Worm (Caenorhabditis elegans) whole organism, L1 larva: ENCODE measurements around the gene F52G3.7.

Experiments
- C04F5.9 ChIP-seq: sonication (generic microtip); optimal IDR thresholded peaks from 2 replicates; lab custom pipeline; 2016; ENCODE audit warnings: missing genetic modification characterization, missing compliant biosample characterization
- C16A3.4 ChIP-seq: fragments of 150-350 bp; optimal IDR thresholded peaks from 2 replicates; lab custom pipeline; 2014; ENCODE audit warnings: missing biosample characterization, missing genetic modification characterization
- C34B4.2 ChIP-seq: sonication (generic microtip); optimal IDR thresholded peaks from 2 replicates; lab custom pipeline; 2017; ENCODE audit warnings: mild to moderate bottlenecking, missing genetic modification characterization, missing compliant biosample characterization
- F16B12.6 ChIP-seq: fragments of 150-350 bp; optimal IDR thresholded peaks from 2 replicates; lab custom pipeline; 2014; ENCODE audit warnings: missing biosample characterization, missing genetic modification characterization
- aha-1 ChIP-seq: fragments of 150-350 bp; optimal IDR thresholded peaks from 2 replicates; lab custom pipeline; 2014; ENCODE audit warnings: missing biosample characterization, missing genetic modification characterization
- ama-1 ChIP-seq: fragments of 150-350 bp; optimal IDR thresholded peaks from 2 replicates; lab custom pipeline; 2014
- ceh-8 ChIP-seq: fragments of 200-800 bp; sonication (Bioruptor generic); optimal IDR thresholded peaks from 2 replicates; lab custom pipeline; 2018; ENCODE audit warnings: mild to moderate bottlenecking, missing genetic modification characterization, moderate library complexity, missing compliant biosample characterization
- ceh-88 ChIP-seq: fragments of 200-800 bp; sonication (Bioruptor generic); IDR thresholded peaks from 2 replicates; pipeline ENCODE4 v1.3.6; 2022; ENCODE audit warnings: missing genetic modification characterization, missing compliant biosample characterization
- ces-1 ChIP-seq: fragments of 150-350 bp; optimal IDR thresholded peaks from 2 replicates; lab custom pipeline; 2014; ENCODE audit warnings: missing biosample characterization, missing genetic modification reagents, missing genetic modification characterization
- dpl-1 ChIP-seq, 3 experiments: fragments of 150-350 bp in 2 of 3; sonication (generic microtip) in 1 of 3; optimal IDR thresholded peaks; 2 replicates each; lab custom pipeline; 2014 to 2017; ENCODE audit warnings: missing biosample characterization in 3 of 3, missing genetic modification characterization in 3 of 3, missing genetic modification reagents in 3 of 3
- efl-1 ChIP-seq, 4 experiments: fragments of 150-350 bp; optimal IDR thresholded peaks in 3 of 4; peaks in 1 of 4; 1 replicate in 1 of 4; 2 replicates in 3 of 4; lab custom pipeline; 2014; ENCODE audit warnings: missing biosample characterization in 2 of 4, missing genetic modification characterization in 2 of 4, missing genetic modification reagents in 2 of 4
- ets-5 ChIP-seq: fragments of 200-800 bp; sonication (Bioruptor generic); IDR thresholded peaks from 2 replicates; pipeline ENCODE4 v1.3.6; 2022; ENCODE audit warnings: missing genetic modification characterization, missing compliant biosample characterization
- fkh-8 ChIP-seq: sonication (generic microtip); optimal IDR thresholded peaks from 2 replicates; lab custom pipeline; 2016; ENCODE audit warnings: mild to moderate bottlenecking, missing genetic modification characterization, missing compliant biosample characterization
- grh-1 ChIP-seq: fragments of 200-800 bp; sonication (Bioruptor generic); IDR thresholded peaks from 2 replicates; pipeline ENCODE4 v1.3.6; 2022; ENCODE audit warnings: missing genetic modification reagents, missing genetic modification characterization, missing compliant biosample characterization
- isw-1 ChIP-seq: fragments of 200-800 bp; sonication (Bioruptor generic); IDR thresholded peaks from 2 replicates; pipeline ENCODE4 v1.3.6; 2022; ENCODE audit warnings: missing genetic modification characterization, missing compliant biosample characterization
- lin-13 ChIP-seq: fragments of 150-350 bp; optimal IDR thresholded peaks from 2 replicates; lab custom pipeline; 2014; ENCODE audit warnings: missing biosample characterization, missing genetic modification reagents, missing genetic modification characterization
- lir-3 ChIP-seq: sonication (generic microtip); optimal IDR thresholded peaks from 2 replicates; lab custom pipeline; 2016; ENCODE audit warnings: mild to moderate bottlenecking, missing genetic modification characterization, moderate library complexity, missing compliant biosample characterization; ENCODE audit not compliant: poor library complexity
- lsy-2 ChIP-seq, 2 experiments: fragments of 150-350 bp; optimal IDR thresholded peaks; 2 replicates each; lab custom pipeline; 2014; ENCODE audit warnings: missing biosample characterization in 2 of 2, missing genetic modification characterization in 2 of 2
- mab-9 ChIP-seq: fragments of 200-800 bp; sonication (Bioruptor generic); IDR thresholded peaks from 2 replicates; pipeline ENCODE4 v1.3.6; 2022; ENCODE audit warnings: missing genetic modification reagents, missing genetic modification characterization, missing compliant biosample characterization
- mdl-1 ChIP-seq, 2 experiments: fragments of 150-350 bp; optimal IDR thresholded peaks; 2 replicates each; lab custom pipeline; 2014 to 2017; ENCODE audit warnings: missing biosample characterization in 2 of 2, missing genetic modification characterization in 2 of 2, inconsistent platforms in 1 of 2
- mef-2 ChIP-seq: fragments of 150-350 bp; optimal IDR thresholded peaks from 2 replicates; lab custom pipeline; 2014; ENCODE audit warnings: missing biosample characterization, missing genetic modification characterization
- mep-1 ChIP-seq: fragments of 150-350 bp; optimal IDR thresholded peaks from 2 replicates; lab custom pipeline; 2014; ENCODE audit warnings: missing biosample characterization, missing genetic modification characterization
- nhr-19 ChIP-seq: fragments of 200-800 bp; sonication (Bioruptor generic); conservative IDR thresholded peaks from 2 replicates; pipeline ENCODE4 v1.3.6; 2022; ENCODE audit warnings: missing genetic modification characterization, missing compliant biosample characterization
- nhr-20 ChIP-seq: sonication (generic microtip); optimal IDR thresholded peaks from 2 replicates; lab custom pipeline; 2016; ENCODE audit warnings: mild to moderate bottlenecking, missing genetic modification characterization, missing compliant biosample characterization
- nhr-47 ChIP-seq: sonication (generic microtip); optimal IDR thresholded peaks from 2 replicates; lab custom pipeline; 2016; ENCODE audit warnings: mild to moderate bottlenecking, missing genetic modification characterization, moderate library complexity, missing compliant biosample characterization
- nhr-77 ChIP-seq: fragments of 150-350 bp; optimal IDR thresholded peaks from 2 replicates; lab custom pipeline; 2014; ENCODE audit warnings: missing biosample characterization, missing genetic modification characterization
- nhr-85 ChIP-seq: sonication (generic microtip); peaks from one replicate; lab custom pipeline; 2016; ENCODE audit warnings: missing genetic modification characterization, inconsistent platforms, missing compliant biosample characterization
- pax-3 ChIP-seq: fragments of 200-800 bp; sonication (Bioruptor generic); optimal IDR thresholded peaks from 2 replicates; lab custom pipeline; 2018; ENCODE audit warnings: mild to moderate bottlenecking, missing genetic modification characterization, moderate library complexity, missing compliant biosample characterization
- pqm-1 ChIP-seq: sonication (generic microtip); optimal IDR thresholded peaks from 3 replicates; lab custom pipeline; 2017; ENCODE audit warnings: missing biosample characterization, missing genetic modification characterization
- rnt-1 ChIP-seq: sonication (generic microtip); optimal IDR thresholded peaks from 2 replicates; lab custom pipeline; 2016; ENCODE audit warnings: mild to moderate bottlenecking, missing genetic modification characterization, moderate library complexity, missing compliant biosample characterization
- skn-1 ChIP-seq: fragments of 150-350 bp; optimal IDR thresholded peaks from 2 replicates; lab custom pipeline; 2014; ENCODE audit warnings: missing biosample characterization, missing genetic modification characterization
- snu-23 ChIP-seq: sonication (generic microtip); optimal IDR thresholded peaks from 2 replicates; lab custom pipeline; 2016; ENCODE audit warnings: missing genetic modification characterization, missing compliant biosample characterization
- sox-4 ChIP-seq: sonication (generic microtip); optimal IDR thresholded peaks from 2 replicates; lab custom pipeline; 2016; ENCODE audit warnings: missing genetic modification characterization, missing compliant biosample characterization
- sup-37 ChIP-seq: fragments of 200-800 bp; sonication (Bioruptor generic); optimal IDR thresholded peaks from 2 replicates; lab custom pipeline; 2018; ENCODE audit warnings: mild to moderate bottlenecking, missing genetic modification characterization, missing compliant biosample characterization
- swsn-7 ChIP-seq: sonication (generic microtip); optimal IDR thresholded peaks from 2 replicates; lab custom pipeline; 2016; ENCODE audit warnings: missing genetic modification characterization, missing compliant biosample characterization
- tlp-1 ChIP-seq: fragments of 150-350 bp; optimal IDR thresholded peaks from 2 replicates; lab custom pipeline; 2014; ENCODE audit warnings: missing biosample characterization, missing genetic modification characterization
- unc-130 ChIP-seq: fragments of 150-350 bp; optimal IDR thresholded peaks from 2 replicates; lab custom pipeline; 2017; ENCODE audit warnings: missing biosample characterization, missing genetic modification characterization, inconsistent platforms
- unc-30 ChIP-seq: sonication (generic microtip); optimal IDR thresholded peaks from 2 replicates; lab custom pipeline; 2017; ENCODE audit warnings: missing biosample characterization, missing genetic modification characterization
- unc-98 ChIP-seq: fragments of 200-800 bp; sonication (Bioruptor generic); IDR thresholded peaks from 2 replicates; pipeline ENCODE4 v1.3.6; 2022; ENCODE audit warnings: missing genetic modification characterization, missing compliant biosample characterization
- xbp-1 ChIP-seq: sonication (generic microtip); optimal IDR thresholded peaks from 2 replicates; lab custom pipeline; 2016; ENCODE audit warnings: missing genetic modification characterization, missing compliant biosample characterization
- zip-4 ChIP-seq: fragments of 200-800 bp; sonication (Bioruptor generic); optimal IDR thresholded peaks from 2 replicates; lab custom pipeline; 2018; ENCODE audit warnings: mild to moderate bottlenecking, missing genetic modification characterization, moderate library complexity, missing compliant biosample characterization
- ztf-4 ChIP-seq: fragments of 150-350 bp; optimal IDR thresholded peaks from 2 replicates; lab custom pipeline; 2014; ENCODE audit warnings: missing biosample characterization, missing genetic modification characterization

Gene F52G3.7

DNA sequence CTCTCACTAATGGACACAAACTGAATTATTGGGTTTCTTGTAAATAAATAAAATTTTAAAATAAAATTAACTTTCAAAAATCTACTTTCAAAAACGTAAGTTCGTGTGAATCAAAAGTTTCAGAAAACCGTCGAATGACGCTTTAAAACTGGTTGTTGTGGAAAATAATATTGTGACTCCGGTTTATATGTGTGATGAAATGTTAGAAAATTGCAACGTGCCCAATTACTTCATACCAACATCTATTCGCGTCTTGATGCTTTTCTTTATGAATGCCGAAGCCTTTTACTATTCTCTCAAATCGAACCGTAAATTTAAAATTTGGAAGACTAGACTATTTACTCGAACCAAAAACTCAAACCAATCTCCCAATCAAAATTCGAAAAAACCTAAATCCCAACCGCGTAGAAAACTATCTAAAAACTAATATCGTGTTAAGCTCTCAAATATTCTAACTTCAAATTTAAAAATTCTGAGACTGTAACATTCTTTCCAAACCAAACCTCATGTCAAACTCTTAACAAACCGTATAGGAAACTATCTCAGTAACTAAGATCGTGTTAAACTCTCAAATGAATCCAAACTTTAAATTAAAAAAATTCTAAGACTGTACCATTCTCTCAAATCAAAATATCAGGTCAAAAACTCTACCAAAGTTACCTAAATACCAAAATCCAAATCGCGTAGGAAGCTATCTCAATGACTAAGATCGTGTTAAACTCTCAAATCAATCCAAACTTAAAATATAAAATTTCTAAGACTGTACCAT, 32.3 kb upstream of the F52G3.7 start (continued):
- TF ChIP-seq nhr-77 (peak; percentile 37), xbp-1 (tag; lab: Kevin White, UChicago) (no peak), lin-13 (peak; percentile 54), zip-4 (GFP tag; lab: Kevin White, UChicago) (no peak), sox-4 (tag; lab: Kevin White, UChicago) (peak; percentile 13), skn-1 (peak; percentile 37), ztf-4 (peak; percentile 76), mab-9 (GFP tag; lab: Robert Waterston, UW) (peak; percentile 83), tlp-1 (no peak), pqm-1 (tag; lab: Kevin White, UChicago) (no peak), ceh-8 (GFP tag; lab: Kevin White, UChicago) (no peak), fkh-8 (no peak), C34B4.2 (no peak), lsy-2 (tag; optimal IDR thresholded peaks at IDR 0.05; lab: Kevin White, UChicago) (peak in 1 of 2 experiments; percentile 45), isw-1 (GFP tag; lab: Robert Waterston, UW) (peak; percentile 47), C16A3.4 (tag; lab: Kevin White, UChicago) (peak; percentile 56), grh-1 (GFP tag; lab: Robert Waterston, UW) (peak; percentile 69), pax-3 (tag; lab: Kevin White, UChicago) (peak; percentile 47), aha-1 (tag; lab: Kevin White, UChicago) (peak; percentile 16), dpl-1 (GFP tag; optimal IDR thresholded peaks at IDR 0.05; lab: Kevin White, UChicago) (peak in 2 of 3 experiments; percentile 26 to 29), mdl-1 (tag; optimal IDR thresholded peaks at IDR 0.05; lab: Kevin White, UChicago) (peak in 1 of 2 experiments; percentile 5), rnt-1 (tag; lab: Kevin White, UChicago) (peak; percentile 76), nhr-47 (peak; percentile 47), unc-130 (tag; lab: Kevin White, UChicago) (peak; percentile 72), mef-2 (tag; lab: Kevin White, UChicago) (no peak), C04F5.9 (tag; lab: Kevin White, UChicago) (no peak), swsn-7 (tag; lab: Kevin White, UChicago) (peak; percentile 28), lir-3 (tag; lab: Kevin White, UChicago) (no peak), sup-37 (GFP tag; lab: Kevin White, UChicago) (peak; percentile 34), F16B12.6 (tag; lab: Kevin White, UChicago) (no peak), ceh-88 (GFP tag; lab: Robert Waterston, UW) (peak; percentile 79), ces-1 (GFP tag; lab: Kevin White, UChicago) (no peak), snu-23 (GFP tag; lab: Kevin White, UChicago) (peak; percentile 55), unc-30 (tag; lab: Kevin White, UChicago) (no peak), nhr-20 (tag; lab: Kevin White, UChicago) (peak; percentile 47), nhr-85 (tag; lab: Kevin White, UChicago) (peak; percentile 89), mep-1 (tag; lab: Kevin White, UChicago) (peak; percentile 46), efl-1 (optimal IDR thresholded peaks at IDR 0.05; lab: Kevin White, UChicago) (peak in 1 of 2 experiments; percentile 36), efl-1 (GFP tag; optimal IDR thresholded peaks at IDR 0.05 in 1 of 2; lab: Kevin White, UChicago) (peak in 1 of 2 experiments; percentile 90), ama-1 (lab: Kevin White, UChicago) (peak; percentile 99)

ce11 chrX:16932339-16932738, 31.4 kb upstream of the F52G3.7 start:
- peak; percentile 44; the same call in 1 of the 2 replicates for TF ChIP-seq nhr-19 (GFP tag; lab: Robert Waterston, UW)
- TF ChIP-seq isw-1 (GFP tag; lab: Robert Waterston, UW), result peak; percentile 44
- TF ChIP-seq ets-5, result 0 out of 2 replicates have a peak, but pooled peaks have one; percentile 65
- peak; percentile 40; the same call in 1 of the 2 replicates for TF ChIP-seq unc-98
- peak; percentile 79 for TF ChIP-seq ceh-88 (GFP tag; lab: Robert Waterston, UW)
- TF ChIP-seq mab-9 (GFP tag; lab: Robert Waterston, UW), result peak; percentile 89
- peak; percentile 67 for TF ChIP-seq grh-1 (GFP tag; lab: Robert Waterston, UW)
